Fruit fly (Drosophila melanogaster) whole organism, embryonic: ENCODE data around the gene Gos28.

ENCODE experiments used
- Abd-B ChIP-seq: fragments of 200-800 bp; sonication (Bioruptor generic); optimal IDR thresholded peaks from 2 replicates; lab custom pipeline; 2018; ENCODE audit warnings: missing biosample characterization, mild to moderate bottlenecking, missing genetic modification characterization, moderate library complexity
- BEAF-32 ChIP-seq: fragments of 200-800 bp; sonication (Bioruptor generic); optimal IDR thresholded peaks from 3 replicates; lab custom pipeline; 2017; ENCODE audit warnings: missing biosample characterization, missing genetic modification characterization, mild to moderate bottlenecking, moderate library complexity, missing genetic modification reagents
- BtbVII ChIP-seq: fragments of 200-800 bp; sonication (Bioruptor generic); optimal IDR thresholded peaks from 3 replicates; lab custom pipeline; 2017; ENCODE audit warnings: missing biosample characterization, mild to moderate bottlenecking, missing genetic modification characterization
- CG12155 ChIP-seq: fragments of 200-800 bp; sonication (Bioruptor generic); optimal IDR thresholded peaks from 3 replicates; lab custom pipeline; 2016; ENCODE audit warnings: missing biosample characterization, missing genetic modification characterization
- CG12942 ChIP-seq: fragments of 200-800 bp; sonication (Bioruptor generic); optimal IDR thresholded peaks from 3 replicates; lab custom pipeline; 2016; ENCODE audit warnings: missing biosample characterization, missing genetic modification characterization
- CG13287 ChIP-seq: fragments of 200-800 bp; sonication (Bioruptor generic); IDR thresholded peaks from 2 replicates; pipeline ENCODE4 v1.3.6; 2022; ENCODE audit warnings: missing biosample characterization, missing genetic modification characterization; ENCODE audit not compliant: partially characterized antibody
- CG14014 ChIP-seq: fragments of 200-800 bp; sonication (Bioruptor generic); IDR thresholded peaks from 2 replicates; pipeline ENCODE4 v1.3.6; 2022; ENCODE audit warnings: missing biosample characterization, missing genetic modification characterization
- CG15514 ChIP-seq: fragments of 200-800 bp; sonication (Bioruptor generic); optimal IDR thresholded peaks from 3 replicates; lab custom pipeline; 2017; ENCODE audit warnings: missing biosample characterization, missing genetic modification characterization, mild to moderate bottlenecking, moderate library complexity, missing genetic modification reagents
- CG15601 ChIP-seq: fragments of 200-800 bp; sonication (Bioruptor generic); optimal IDR thresholded peaks from 3 replicates; lab custom pipeline; 2019; ENCODE audit warnings: missing biosample characterization, mild to moderate bottlenecking, missing genetic modification characterization, moderate library complexity
- CG1603 ChIP-seq: fragments of 200-800 bp; sonication (Bioruptor generic); optimal IDR thresholded peaks from 2 replicates; lab custom pipeline; 2019; ENCODE audit warnings: missing biosample characterization, mild to moderate bottlenecking, missing genetic modification characterization, moderate library complexity
- CG1792 ChIP-seq: fragments of 200-800 bp; sonication (Bioruptor generic); optimal IDR thresholded peaks from 2 replicates; lab custom pipeline; 2016; ENCODE audit warnings: missing biosample characterization, missing genetic modification characterization
- CG2889 ChIP-seq: fragments of 200-800 bp; sonication (Bioruptor generic); IDR thresholded peaks from 3 replicates; pipeline ENCODE4 v1.3.6; 2022; ENCODE audit warnings: missing biosample characterization, missing genetic modification characterization
- CG34224 ChIP-seq: fragments of 200-800 bp; sonication (Bioruptor generic); IDR thresholded peaks from 3 replicates; pipeline ENCODE4 v1.3.6; 2022; ENCODE audit warnings: missing biosample characterization, missing genetic modification characterization; ENCODE audit not compliant: partially characterized antibody
- CG4282 ChIP-seq: fragments of 200-800 bp; sonication (Bioruptor generic); optimal IDR thresholded peaks from 2 replicates; lab custom pipeline; 2016; ENCODE audit warnings: missing biosample characterization, missing genetic modification characterization
- CG4404 ChIP-seq: fragments of 200-800 bp; sonication (Bioruptor generic); IDR thresholded peaks from 2 replicates; pipeline ENCODE4 v1.3.6; 2022; ENCODE audit warnings: missing biosample characterization, missing genetic modification characterization
- CG4617 ChIP-seq: fragments of 200-800 bp; sonication (Bioruptor generic); optimal IDR thresholded peaks from 3 replicates; lab custom pipeline; 2016; ENCODE audit warnings: missing biosample characterization, missing genetic modification characterization, borderline replicate concordance
- CG6689 ChIP-seq: fragments of 200-800 bp; sonication (Bioruptor generic); IDR thresholded peaks from 2 replicates; pipeline ENCODE4 v1.3.6; 2022; ENCODE audit warnings: missing biosample characterization, missing genetic modification characterization
- CG6791 ChIP-seq: fragments of 200-800 bp; sonication (Bioruptor generic); IDR thresholded peaks from 3 replicates; pipeline ENCODE4 v1.3.6; 2022; ENCODE audit warnings: missing biosample characterization, missing genetic modification characterization; ENCODE audit not compliant: partially characterized antibody
- CG8290 ChIP-seq, 3 experiments: fragments of 200-800 bp; sonication (Bioruptor generic); optimal IDR thresholded peaks; 2 replicates each; lab custom pipeline; 2016 to 2019; ENCODE audit warnings: missing biosample characterization in 3 of 3, missing genetic modification characterization in 3 of 3, mild to moderate bottlenecking in 2 of 3, moderate library complexity in 1 of 3
- CG8924 ChIP-seq: fragments of 200-800 bp; optimal IDR thresholded peaks from 3 replicates; lab custom pipeline; 2019; ENCODE audit warnings: missing biosample characterization, mild to moderate bottlenecking, missing genetic modification characterization, moderate library complexity
- CG9727 ChIP-seq: fragments of 200-800 bp; sonication (Bioruptor generic); optimal IDR thresholded peaks from 3 replicates; lab custom pipeline; 2017; ENCODE audit warnings: missing biosample characterization, mild to moderate bottlenecking, missing genetic modification characterization
- CG9817 ChIP-seq: fragments of 200-800 bp; sonication (Bioruptor generic); optimal IDR thresholded peaks from 2 replicates; lab custom pipeline; 2018; ENCODE audit warnings: missing biosample characterization, mild to moderate bottlenecking, missing genetic modification characterization, moderate library complexity
- CTCF ChIP-seq: fragments of 200-800 bp; sonication (Bioruptor generic); optimal IDR thresholded peaks from 2 replicates; lab custom pipeline; 2017; ENCODE audit warnings: missing biosample characterization, mild to moderate bottlenecking, missing genetic modification characterization, moderate library complexity
- CkIIα-i1 ChIP-seq: fragments of 200-800 bp; sonication (Bioruptor generic); IDR thresholded peaks from 2 replicates; pipeline ENCODE4 v1.3.6; 2022; ENCODE audit warnings: missing biosample characterization, missing genetic modification characterization
- Drgx ChIP-seq: fragments of 200-800 bp; sonication (Bioruptor generic); IDR thresholded peaks from 2 replicates; pipeline ENCODE4 v1.3.6; 2022; ENCODE audit warnings: missing biosample characterization, missing genetic modification characterization
- Pdp1 ChIP-seq, 2 experiments: fragments of 200-800 bp; sonication (Bioruptor generic); optimal IDR thresholded peaks; 3 replicates each; lab custom pipeline; 2016; ENCODE audit warnings: missing biosample characterization in 2 of 2, missing genetic modification characterization in 2 of 2, mild to moderate bottlenecking in 1 of 2, moderate library complexity in 1 of 2
- Sin3A ChIP-seq: fragments of >200 bp; optimal IDR thresholded peaks from 2 replicates; lab custom pipeline; 2018
- Xrp1 ChIP-seq: fragments of 200-800 bp; sonication (Bioruptor generic); IDR thresholded peaks from 2 replicates; pipeline ENCODE4 v1.3.6; 2022; ENCODE audit warnings: missing biosample characterization, missing genetic modification characterization
- YL-1 ChIP-seq: fragments of 200-800 bp; sonication (Bioruptor generic); optimal IDR thresholded peaks from 3 replicates; lab custom pipeline; 2017; ENCODE audit warnings: missing biosample characterization, mild to moderate bottlenecking, missing genetic modification characterization
- bbx ChIP-seq: fragments of 200-800 bp; sonication (Bioruptor generic); IDR thresholded peaks from 2 replicates; pipeline ENCODE4 v1.3.6; 2022; ENCODE audit warnings: missing biosample characterization, missing genetic modification characterization; ENCODE audit not compliant: partially characterized antibody
- dm ChIP-seq: fragments of 200-800 bp; sonication (Bioruptor generic); optimal IDR thresholded peaks from 3 replicates; lab custom pipeline; 2016; ENCODE audit warnings: missing biosample characterization, missing genetic modification characterization
- fd64A ChIP-seq: fragments of 200-800 bp; sonication (Bioruptor generic); optimal IDR thresholded peaks from 3 replicates; lab custom pipeline; 2018; ENCODE audit warnings: missing biosample characterization, mild to moderate bottlenecking, missing genetic modification characterization
- hbn ChIP-seq: fragments of 200-800 bp; sonication (Bioruptor generic); IDR thresholded peaks from 2 replicates; pipeline ENCODE4 v1.3.6; 2022; ENCODE audit warnings: missing biosample characterization, missing genetic modification characterization; ENCODE audit not compliant: partially characterized antibody
- jumu ChIP-seq: fragments of 200-800 bp; sonication (Bioruptor generic); optimal IDR thresholded peaks from 3 replicates; lab custom pipeline; 2016; ENCODE audit warnings: missing biosample characterization, missing genetic modification characterization
- kah ChIP-seq: fragments of 200-800 bp; sonication (Bioruptor generic); optimal IDR thresholded peaks from 2 replicates; lab custom pipeline; 2018; ENCODE audit warnings: missing biosample characterization, mild to moderate bottlenecking, missing genetic modification characterization
- kay ChIP-seq: fragments of 200-800 bp; sonication (Bioruptor generic); optimal IDR thresholded peaks from 2 replicates; lab custom pipeline; 2016; ENCODE audit warnings: missing biosample characterization, missing genetic modification characterization
- mam ChIP-seq: fragments of 200-800 bp; sonication (Bioruptor generic); optimal IDR thresholded peaks from 3 replicates; lab custom pipeline; 2016; ENCODE audit warnings: missing biosample characterization, missing genetic modification characterization
- prd ChIP-seq, 3 experiments: fragments of >200 bp in 2 of 3; fragments of 200-800 bp in 1 of 3; sonication (Bioruptor generic) in 1 of 3; optimal IDR thresholded peaks in 2 of 3; IDR thresholded peaks in 1 of 3; 2 replicates in 2 of 3; 3 replicates in 1 of 3; pipeline versions ENCODE4 v1.3.6 to Lab custom; 2017 to 2022; ENCODE audit warnings: missing biosample characterization in 1 of 3, missing genetic modification characterization in 1 of 3
- sens ChIP-seq: fragments of 200-800 bp; sonication (Bioruptor generic); peaks from one replicate; lab custom pipeline; 2016; ENCODE audit warnings: missing biosample characterization, missing genetic modification characterization
- sna ChIP-seq: fragments of 200-800 bp; sonication (Bioruptor generic); IDR thresholded peaks from 2 replicates; pipeline ENCODE4 v1.3.6; 2022; ENCODE audit warnings: missing biosample characterization, missing genetic modification characterization; ENCODE audit not compliant: partially characterized antibody
- so ChIP-seq: fragments of 200-800 bp; sonication (Bioruptor generic); IDR thresholded peaks from 3 replicates; pipeline ENCODE4 v1.3.6; 2022; ENCODE audit warnings: missing biosample characterization, missing genetic modification characterization
- stwl ChIP-seq: fragments of 200-800 bp; sonication (Bioruptor generic); optimal IDR thresholded peaks from 3 replicates; lab custom pipeline; 2018; ENCODE audit warnings: missing biosample characterization, mild to moderate bottlenecking, missing genetic modification characterization, moderate library complexity
- sug ChIP-seq: fragments of 200-800 bp; optimal IDR thresholded peaks from 2 replicates; lab custom pipeline; 2019; ENCODE audit warnings: missing biosample characterization, mild to moderate bottlenecking, missing genetic modification characterization, moderate library complexity
- toy ChIP-seq: fragments of 200-800 bp; sonication (Bioruptor generic); IDR thresholded peaks from 2 replicates; pipeline ENCODE4 v1.3.6; 2022; ENCODE audit warnings: missing biosample characterization, missing genetic modification characterization
- tup ChIP-seq: fragments of 200-800 bp; sonication (Bioruptor generic); optimal IDR thresholded peaks from 2 replicates; lab custom pipeline; 2016; ENCODE audit warnings: missing biosample characterization, mild to moderate bottlenecking, missing genetic modification characterization, moderate library complexity
- unc-4 ChIP-seq: fragments of 200-800 bp; sonication (Bioruptor generic); IDR thresholded peaks from 2 replicates; pipeline ENCODE4 v1.3.6; 2022; ENCODE audit warnings: missing biosample characterization, missing genetic modification characterization; ENCODE audit not compliant: partially characterized antibody
- yki ChIP-seq: fragments of >200 bp; optimal IDR thresholded peaks from 3 replicates; lab custom pipeline; 2018
- zen ChIP-seq: fragments of 200-800 bp; sonication (Bioruptor generic); optimal IDR thresholded peaks from 3 replicates; lab custom pipeline; 2018; ENCODE audit warnings: missing biosample characterization, mild to moderate bottlenecking, missing genetic modification characterization, moderate library complexity
- zen2 ChIP-seq: fragments of 200-800 bp; sonication (Bioruptor generic); IDR thresholded peaks from 3 replicates; pipeline ENCODE4 v1.3.6; 2022; ENCODE audit warnings: missing biosample characterization, missing genetic modification characterization; ENCODE audit not compliant: partially characterized antibody

The Gos28 gene

dm6 chr3R:18667659-18668248 is 4.2 kb downstream of the Gos28 start, which contains the start of gene CG31229 (continued):
- TF ChIP-seq sug (tag; lab: Kevin White, UChicago) (no peak), CG1603 (tag; lab: Kevin White, UChicago) (peak; percentile 23), CG8290 (GFP tag; optimal IDR thresholded peaks at IDR 0.05; lab: Kevin White, UChicago) (no peak), CG8290 (tag; optimal IDR thresholded peaks at IDR 0.05; lab: Kevin White, UChicago) (no peak), prd (optimal IDR thresholded peaks at IDR 0.05; lab: Kevin White, UChicago) (no peak), prd (GFP tag; IDR thresholded peaks at IDR 0.05; lab: Robert Waterston, UW) (no peak), tup (no peak), Pdp1 (GFP tag; optimal IDR thresholded peaks at IDR 0.05; lab: Kevin White, UChicago) (peak in 1 of 2 experiments; percentile 97), CG4617 (GFP tag; lab: Kevin White, UChicago) (peak; percentile 41), zen2 (GFP tag; lab: Robert Waterston, UW) (peak; percentile 59; the same call in 2 of the 3 replicates), CG15601 (tag; lab: Kevin White, UChicago) (no peak), kay (GFP tag; lab: Kevin White, UChicago) (no peak), unc-4 (GFP tag; lab: Robert Waterston, UW) (peak; percentile 59), CG6791 (GFP tag; lab: Robert Waterston, UW) (peak; percentile 56; the same call in 1 of the 3 replicates), CG34224 (GFP tag; lab: Robert Waterston, UW) (peak; percentile 57), yki (lab: Kevin White, UChicago) (no peak), Sin3A (lab: Kevin White, UChicago) (peak; percentile 34), kah (GFP tag; lab: Kevin White, UChicago) (peak; percentile 63), CG6689 (GFP tag; lab: Robert Waterston, UW) (no peak), jumu (GFP tag; lab: Kevin White, UChicago) (no peak), CkIIα-i1 (GFP tag; lab: Robert Waterston, UW) (no peak), CG2889 (GFP tag; lab: Robert Waterston, UW) (no peak), hbn (GFP tag; lab: Robert Waterston, UW) (no peak), CG12942 (GFP tag; lab: Kevin White, UChicago) (no peak), CG12155 (peak; percentile 90), BEAF-32 (peak; percentile 57), sens (GFP tag; lab: Kevin White, UChicago) (peak; percentile 72), YL-1 (GFP tag; lab: Kevin White, UChicago) (peak; percentile 7), Drgx (GFP tag; lab: Robert Waterston, UW) (no peak), sna (GFP tag; lab: Robert Waterston, UW) (peak; percentile 42; the same call in 1 of the 2 replicates), CG15514 (peak; percentile 86), Xrp1 (GFP tag; lab: Robert Waterston, UW) (no peak), mam (no peak), CG14014 (GFP tag; lab: Robert Waterston, UW) (no peak), CG4404 (GFP tag; lab: Robert Waterston, UW) (no peak), CG9817 (tag; lab: Kevin White, UChicago) (no peak), CG8924 (tag; lab: Kevin White, UChicago) (no peak), stwl (tag; lab: Kevin White, UChicago) (peak; percentile 54), zen (no peak), dm (GFP tag; lab: Kevin White, UChicago) (peak; percentile 33), toy (GFP tag; lab: Robert Waterston, UW) (no peak), bbx (GFP tag; lab: Robert Waterston, UW) (peak; percentile 27; the same call in 1 of the 2 replicates), so (GFP tag; lab: Robert Waterston, UW) (no peak), CTCF (no peak), fd64A (no peak), CG9727 (GFP tag; lab: Kevin White, UChicago) (no peak), Abd-B (no peak), CG4282 (no peak), CG13287 (GFP tag; lab: Robert Waterston, UW) (peak; percentile 77), CG1792 (GFP tag; lab: Kevin White, UChicago) (no peak), BtbVII (GFP tag; lab: Kevin White, UChicago) (no peak)
